Worm (Caenorhabditis elegans): ENCODE measurements around the gene cal-2.
A peak's percentile ranks its signal among the peaks of the same experiment; 100 is the strongest.

cal-2 gene

ce11 chrII:8964049-8964448 lies 3.5 kb downstream of the cal-2 start, which contains the start of gene sftd-3:
Gene sftd-3, minus strand, starts transcription at chrII:8964149.
- no peak for TF ChIP-seq klf-2 (GFP tag; conservative IDR thresholded peaks at IDR 0.05)
- no peak for TF ChIP-seq med-1 (GFP tag; optimal IDR thresholded peaks at IDR 0.05; ENCODE audit: insufficient read depth)
- no peak for TF ChIP-seq cog-1 (tag; optimal IDR thresholded peaks at IDR 0.05)
- TF ChIP-seq flt-1 (GFP tag; IDR thresholded peaks at IDR 0.05) = no peak
- no peak for TF ChIP-seq ref-1 (GFP tag; conservative IDR thresholded peaks at IDR 0.05)
- TF ChIP-seq tab-1 (GFP tag; IDR thresholded peaks at IDR 0.05) = no peak
- TF ChIP-seq ztf-29 (GFP tag; IDR thresholded peaks at IDR 0.05) = no peak
- TF ChIP-seq T22C8.4 (GFP tag; IDR thresholded peaks at IDR 0.05) = no peak
- no peak for TF ChIP-seq ztf-23 (GFP tag; IDR thresholded peaks at IDR 0.05)

- TF ChIP-seq klf-2 (GFP tag; conservative IDR thresholded peaks at IDR 0.05) (no peak), ztf-23 (GFP tag; IDR thresholded peaks at IDR 0.05) (0 out of 2 replicates have a peak, but pooled peaks have one; percentile 48)
Measured at ce11 chrII:8964835-8965234, 4.3 kb downstream of the cal-2 start, which contains the start of the genes ndub-3 and C18E9.2. Gene ndub-3, minus strand, starts transcription at chrII:8964890. Gene C18E9.2, plus strand, starts transcription at chrII:8965006.

ce11 chrII:8969251-8970183 lies 9.0 kb downstream of the cal-2 start, which contains the start of the genes szy-20 and C18E9.5:
Gene szy-20, minus strand, starts transcription at chrII:8969333.
Gene C18E9.5, plus strand, starts transcription at chrII:8969980.
- no peak for TF ChIP-seq ztf-29 (GFP tag; IDR thresholded peaks at IDR 0.05)
- TF ChIP-seq tab-1 (GFP tag; IDR thresholded peaks at IDR 0.05) = no peak
- no peak for TF ChIP-seq flt-1 (GFP tag; IDR thresholded peaks at IDR 0.05)
- no peak for TF ChIP-seq ztf-23 (GFP tag; IDR thresholded peaks at IDR 0.05)
- no peak for TF ChIP-seq klf-2 (GFP tag; conservative IDR thresholded peaks at IDR 0.05)
- TF ChIP-seq cog-1 (tag; optimal IDR thresholded peaks at IDR 0.05) = peak; percentile 40
- TF ChIP-seq med-1 (GFP tag; optimal IDR thresholded peaks at IDR 0.05; ENCODE audit: insufficient read depth) = no peak

- TF ChIP-seq ref-1 (GFP tag; conservative IDR thresholded peaks at IDR 0.05) = no peak
- TF ChIP-seq med-1 (GFP tag; optimal IDR thresholded peaks at IDR 0.05; ENCODE audit: insufficient read depth) = no peak
Measured at ce11 chrII:8973516-8974043, 13.1 kb downstream of the cal-2 start, which contains the start of gene tomm-40. Gene tomm-40, minus strand, starts transcription at chrII:8973566.

ce11 chrII:8982683-8983082 lies 22.2 kb downstream of the cal-2 start, which contains the start of gene C18E9.7:
Gene C18E9.7, minus strand, starts transcription at chrII:8982783.
- TF ChIP-seq ztf-23 (GFP tag; IDR thresholded peaks at IDR 0.05) = no peak
- TF ChIP-seq ztf-29 (GFP tag; IDR thresholded peaks at IDR 0.05) = no peak
- TF ChIP-seq T22C8.4 (GFP tag; IDR thresholded peaks at IDR 0.05) = no peak
- no peak for TF ChIP-seq med-1 (GFP tag; optimal IDR thresholded peaks at IDR 0.05; ENCODE audit: insufficient read depth)
- TF ChIP-seq ref-1 (GFP tag; conservative IDR thresholded peaks at IDR 0.05) = no peak
- TF ChIP-seq tab-1 (GFP tag; IDR thresholded peaks at IDR 0.05) = no peak

- TF ChIP-seq ref-1 (GFP tag; conservative IDR thresholded peaks at IDR 0.05) = no peak
- no peak for TF ChIP-seq tab-1 (GFP tag; IDR thresholded peaks at IDR 0.05)
- TF ChIP-seq flt-1 (GFP tag; IDR thresholded peaks at IDR 0.05) = no peak
- no peak for TF ChIP-seq ztf-23 (GFP tag; IDR thresholded peaks at IDR 0.05)
- no peak for TF ChIP-seq klf-2 (GFP tag; conservative IDR thresholded peaks at IDR 0.05)
- no peak for TF ChIP-seq med-1 (GFP tag; optimal IDR thresholded peaks at IDR 0.05; ENCODE audit: insufficient read depth)
- no peak for TF ChIP-seq ztf-29 (GFP tag; IDR thresholded peaks at IDR 0.05)
- no peak for TF ChIP-seq cog-1 (tag; optimal IDR thresholded peaks at IDR 0.05)
- no peak for TF ChIP-seq T22C8.4 (GFP tag; IDR thresholded peaks at IDR 0.05)
Measured at ce11 chrII:8987962-8988361, 27.4 kb downstream of the cal-2 start, which contains the start of gene C18E9.8. Gene C18E9.8, minus strand, starts transcription at chrII:8988062.

- TF ChIP-seq tab-1 (GFP tag; IDR thresholded peaks at IDR 0.05) (no peak), flt-1 (GFP tag; IDR thresholded peaks at IDR 0.05) (no peak), med-1 (GFP tag; optimal IDR thresholded peaks at IDR 0.05; ENCODE audit: insufficient read depth) (no peak), klf-2 (GFP tag; conservative IDR thresholded peaks at IDR 0.05) (no peak), ref-1 (GFP tag; conservative IDR thresholded peaks at IDR 0.05) (no peak), ztf-29 (GFP tag; IDR thresholded peaks at IDR 0.05) (no peak), T22C8.4 (GFP tag; IDR thresholded peaks at IDR 0.05) (no peak), ztf-23 (GFP tag; IDR thresholded peaks at IDR 0.05) (no peak), cog-1 (tag; optimal IDR thresholded peaks at IDR 0.05) (no peak)
Measured at ce11 chrII:8989444-8989843, 28.9 kb downstream of the cal-2 start, which contains the start of gene C18E9.9. Gene C18E9.9, minus strand, starts transcription at chrII:8989544.

ce11 chrII:8990267-8990666 lies 29.8 kb downstream of the cal-2 start:
- TF ChIP-seq ref-1 (GFP tag; conservative IDR thresholded peaks at IDR 0.05) (no peak), ztf-29 (GFP tag; IDR thresholded peaks at IDR 0.05) (no peak), T22C8.4 (GFP tag; IDR thresholded peaks at IDR 0.05) (no peak), tab-1 (GFP tag; IDR thresholded peaks at IDR 0.05) (no peak), med-1 (GFP tag; optimal IDR thresholded peaks at IDR 0.05; ENCODE audit: insufficient read depth) (no peak), cog-1 (tag; optimal IDR thresholded peaks at IDR 0.05) (no peak)

- TF ChIP-seq tab-1 (GFP tag; IDR thresholded peaks at IDR 0.05) (no peak), klf-2 (GFP tag; conservative IDR thresholded peaks at IDR 0.05) (no peak), ztf-29 (GFP tag; IDR thresholded peaks at IDR 0.05) (no peak), ztf-23 (GFP tag; IDR thresholded peaks at IDR 0.05) (no peak), cog-1 (tag; optimal IDR thresholded peaks at IDR 0.05) (no peak), ref-1 (GFP tag; conservative IDR thresholded peaks at IDR 0.05) (no peak), med-1 (GFP tag; optimal IDR thresholded peaks at IDR 0.05; ENCODE audit: insufficient read depth) (no peak), T22C8.4 (GFP tag; IDR thresholded peaks at IDR 0.05) (no peak), flt-1 (GFP tag; IDR thresholded peaks at IDR 0.05) (no peak)
Measured at ce11 chrII:8991602-8992001, 31.1 kb downstream of the cal-2 start.

Measured in whole organism, midembryonic.